Worm (Caenorhabditis elegans): ENCODE results near the gene srg-2.

srg-2 gene

ce11 chrIII:6261985-6262384 is 2.0 kb upstream of the srg-2 start, which contains the start of gene srg-4:
Gene srg-4 (minus strand): TSS chrIII:6262085.
- TF ChIP-seq ama-1 (optimal IDR thresholded peaks at IDR 0.05) (no peak), lin-39 (tag; optimal IDR thresholded peaks at IDR 0.05) (no peak), nhr-6 (tag; optimal IDR thresholded peaks at IDR 0.05) (no peak), elt-1 (tag; optimal IDR thresholded peaks at IDR 0.05) (no peak), nhr-11 (tag; optimal IDR thresholded peaks at IDR 0.05) (no peak), ztf-11 (tag; optimal IDR thresholded peaks at IDR 0.05) (no peak), ceh-82 (tag; optimal IDR thresholded peaks at IDR 0.05) (no peak), egl-27 (tag; optimal IDR thresholded peaks at IDR 0.05) (no peak), lsy-2 (tag; optimal IDR thresholded peaks at IDR 0.05) (no peak), Y55F3AM.14 (GFP tag; optimal IDR thresholded peaks at IDR 0.05) (no peak), mdl-1 (tag; optimal IDR thresholded peaks at IDR 0.05) (no peak), snpc-4 (tag; optimal IDR thresholded peaks at IDR 0.05) (no peak), mab-5 (tag; optimal IDR thresholded peaks at IDR 0.05) (no peak)

ce11 chrIII:6258262-6258661 is 1.8 kb downstream of the srg-2 start, which contains the start of gene srg-1:
Gene srg-1 (minus strand): TSS chrIII:6258362.
- TF ChIP-seq unc-62 (GFP tag; optimal IDR thresholded peaks at IDR 0.05) (no peak), sma-9 (GFP tag; optimal IDR thresholded peaks at IDR 0.05) (no peak), sma-9 (tag; optimal IDR thresholded peaks at IDR 0.05) (no peak), lin-13 (GFP tag; optimal IDR thresholded peaks at IDR 0.05) (no peak), nhr-25 (tag; optimal IDR thresholded peaks at IDR 0.05) (no peak), nhr-77 (tag; optimal IDR thresholded peaks at IDR 0.05) (no peak), fos-1 (tag; optimal IDR thresholded peaks at IDR 0.05) (no peak), F13H6.1 (tag; optimal IDR thresholded peaks at IDR 0.05) (no peak)

- no peak for TF ChIP-seq nhr-21 (tag; optimal IDR thresholded peaks at IDR 0.05)
- no peak for TF ChIP-seq fos-1 (tag; optimal IDR thresholded peaks at IDR 0.05)
- TF ChIP-seq egl-27 (tag; optimal IDR thresholded peaks at IDR 0.05) = no peak
- no peak for TF ChIP-seq Y55F3AM.14 (GFP tag; optimal IDR thresholded peaks at IDR 0.05)
- no peak for TF ChIP-seq dmd-4 (tag; optimal IDR thresholded peaks at IDR 0.05)
- TF ChIP-seq sem-4 (tag; optimal IDR thresholded peaks at IDR 0.05) = no peak
Observed at ce11 chrIII:6256675-6257074, 3.3 kb downstream of the srg-2 start, which contains the start of gene srg-9. Gene srg-9 (minus strand): TSS chrIII:6256775.

ce11 chrIII:6254737-6255136 is 5.3 kb downstream of the srg-2 start, which contains the start of gene srg-8:
Gene srg-8 (minus strand): TSS chrIII:6254837.
- TF ChIP-seq mdl-1 (tag; optimal IDR thresholded peaks at IDR 0.05) (no peak), nhr-21 (tag; optimal IDR thresholded peaks at IDR 0.05) (no peak), mab-5 (tag; optimal IDR thresholded peaks at IDR 0.05) (no peak), ztf-4 (tag; optimal IDR thresholded peaks at IDR 0.05) (no peak), nhr-6 (tag; optimal IDR thresholded peaks at IDR 0.05) (no peak), C34F6.9 (tag; optimal IDR thresholded peaks at IDR 0.05) (no peak), nhr-129 (tag; optimal IDR thresholded peaks at IDR 0.05) (no peak), R02D3.7 (tag; optimal IDR thresholded peaks at IDR 0.05) (no peak), skn-1 (tag; optimal IDR thresholded peaks at IDR 0.05) (no peak), ztf-11 (tag; optimal IDR thresholded peaks at IDR 0.05) (no peak), gmeb-1 (tag; optimal IDR thresholded peaks at IDR 0.05) (no peak), nhr-23 (tag; optimal IDR thresholded peaks at IDR 0.05) (no peak)

ce11 chrIII:6251511-6251910 is 8.5 kb downstream of the srg-2 start, which contains the start of gene amdh-1:
Gene amdh-1 (plus strand): TSS chrIII:6251811.
- TF ChIP-seq lin-11 (tag; optimal IDR thresholded peaks at IDR 0.05) (no peak), fos-1 (tag; optimal IDR thresholded peaks at IDR 0.05) (no peak), snpc-4 (tag; optimal IDR thresholded peaks at IDR 0.05) (no peak), nhr-11 (tag; optimal IDR thresholded peaks at IDR 0.05) (no peak), lsy-2 (tag; optimal IDR thresholded peaks at IDR 0.05) (no peak), F13H6.1 (tag; optimal IDR thresholded peaks at IDR 0.05) (no peak), ceh-82 (tag; optimal IDR thresholded peaks at IDR 0.05) (no peak), R02D3.7 (tag; optimal IDR thresholded peaks at IDR 0.05) (no peak), crh-2 (tag; optimal IDR thresholded peaks at IDR 0.05) (no peak), nhr-77 (tag; optimal IDR thresholded peaks at IDR 0.05) (no peak)

Measured in whole organism, L2 larva.